Worm (Caenorhabditis elegans) whole organism, L2 larva: ENCODE results near the gene T25F10.3.

Experiments used
- F13H6.1 ChIP-seq: sonication (generic microtip); optimal IDR thresholded peaks from 2 replicates; lab custom pipeline; 2016; ENCODE audit warnings: missing genetic modification characterization, missing compliant biosample characterization
- R02D3.7 ChIP-seq: fragments of 150-350 bp; optimal IDR thresholded peaks from 2 replicates; lab custom pipeline; 2014; ENCODE audit warnings: missing biosample characterization, missing genetic modification characterization
- ZK546.5 ChIP-seq: sonication (generic microtip); optimal IDR thresholded peaks from 2 replicates; lab custom pipeline; 2017; ENCODE audit warnings: missing biosample characterization, missing genetic modification characterization
- alr-1 ChIP-seq: fragments of 150-350 bp; optimal IDR thresholded peaks from 2 replicates; lab custom pipeline; 2014; ENCODE audit warnings: missing biosample characterization, missing genetic modification characterization
- ama-1 ChIP-seq: fragments of 150-350 bp; optimal IDR thresholded peaks from 2 replicates; lab custom pipeline; 2018; ENCODE audit warnings: inconsistent platforms
- blmp-1 ChIP-seq: sonication (generic microtip); optimal IDR thresholded peaks from 2 replicates; lab custom pipeline; 2017; ENCODE audit warnings: missing genetic modification characterization, mild to moderate bottlenecking, missing compliant biosample characterization, antibody characterized with exemption, moderate library complexity; ENCODE audit not compliant: insufficient read depth
- ceh-82 ChIP-seq: fragments of 150-350 bp; optimal IDR thresholded peaks from 2 replicates; lab custom pipeline; 2014; ENCODE audit warnings: missing biosample characterization, missing genetic modification characterization
- crh-2 ChIP-seq: sonication (generic microtip); optimal IDR thresholded peaks from 2 replicates; lab custom pipeline; 2017; ENCODE audit warnings: missing biosample characterization, missing genetic modification characterization
- dmd-4 ChIP-seq: sonication (generic microtip); optimal IDR thresholded peaks from 2 replicates; lab custom pipeline; 2017; ENCODE audit warnings: missing biosample characterization, missing genetic modification characterization
- egl-27 ChIP-seq: sonication (generic microtip); optimal IDR thresholded peaks from 3 replicates; lab custom pipeline; 2017; ENCODE audit warnings: missing biosample characterization, missing genetic modification reagents, missing genetic modification characterization
- elt-1 ChIP-seq: fragments of 150-350 bp; optimal IDR thresholded peaks from 2 replicates; lab custom pipeline; 2014; ENCODE audit warnings: missing biosample characterization, missing genetic modification characterization
- fos-1 ChIP-seq: fragments of 150-350 bp; optimal IDR thresholded peaks from 2 replicates; lab custom pipeline; 2014; ENCODE audit warnings: missing biosample characterization, missing genetic modification characterization
- gmeb-1 ChIP-seq: fragments of 150-350 bp; optimal IDR thresholded peaks from 2 replicates; lab custom pipeline; 2014; ENCODE audit warnings: missing biosample characterization, missing genetic modification characterization
- lin-11 ChIP-seq: fragments of 150-350 bp; sonication (generic microtip); optimal IDR thresholded peaks from 2 replicates; lab custom pipeline; 2014; ENCODE audit warnings: missing biosample characterization, missing genetic modification characterization, inconsistent platforms, mixed read lengths
- lin-13 ChIP-seq: fragments of 150-350 bp; optimal IDR thresholded peaks from 2 replicates; lab custom pipeline; 2014; ENCODE audit warnings: missing biosample characterization, missing genetic modification reagents, missing genetic modification characterization
- lin-39 ChIP-seq: fragments of 150-350 bp; optimal IDR thresholded peaks from 2 replicates; lab custom pipeline; 2014; ENCODE audit warnings: missing biosample characterization, missing genetic modification reagents, missing genetic modification characterization
- lsy-2 ChIP-seq, 2 experiments: fragments of 150-350 bp in 1 of 2; sonication (generic microtip) in 1 of 2; optimal IDR thresholded peaks; 2 replicates each; lab custom pipeline; 2014 to 2017; ENCODE audit warnings: missing biosample characterization in 2 of 2, missing genetic modification characterization in 2 of 2
- mab-5 ChIP-seq: fragments of 150-350 bp; optimal IDR thresholded peaks from 2 replicates; lab custom pipeline; 2014; ENCODE audit warnings: missing biosample characterization, missing genetic modification characterization
- mbf-1 ChIP-seq: sonication (generic microtip); optimal IDR thresholded peaks from 2 replicates; lab custom pipeline; 2017; ENCODE audit warnings: missing biosample characterization, missing genetic modification characterization
- mdl-1 ChIP-seq, 2 experiments: fragments of 150-350 bp in 1 of 2; sonication (generic microtip) in 1 of 2; optimal IDR thresholded peaks; 2 replicates each; lab custom pipeline; 2017; ENCODE audit warnings: missing biosample characterization in 2 of 2, missing genetic modification characterization in 2 of 2
- nhr-10 ChIP-seq: sonication (generic microtip); optimal IDR thresholded peaks from 2 replicates; lab custom pipeline; 2017; ENCODE audit warnings: missing biosample characterization, missing genetic modification characterization
- nhr-129 ChIP-seq: fragments of 150-350 bp; optimal IDR thresholded peaks from 2 replicates; lab custom pipeline; 2014; ENCODE audit warnings: missing biosample characterization, missing genetic modification characterization
- nhr-237 ChIP-seq: fragments of 150-350 bp; optimal IDR thresholded peaks from 2 replicates; lab custom pipeline; 2014; ENCODE audit warnings: missing biosample characterization, missing genetic modification characterization
- nhr-25 ChIP-seq: fragments of 150-350 bp; sonication (generic microtip); optimal IDR thresholded peaks from 3 replicates; lab custom pipeline; 2014; ENCODE audit warnings: missing biosample characterization, missing genetic modification characterization
- nhr-6 ChIP-seq: fragments of 150-350 bp; optimal IDR thresholded peaks from 2 replicates; lab custom pipeline; 2014; ENCODE audit warnings: missing biosample characterization, missing genetic modification characterization
- nhr-77 ChIP-seq: fragments of 150-350 bp; optimal IDR thresholded peaks from 2 replicates; lab custom pipeline; 2014; ENCODE audit warnings: missing biosample characterization, missing genetic modification characterization
- peb-1 ChIP-seq: fragments of 150-350 bp; optimal IDR thresholded peaks from 2 replicates; lab custom pipeline; 2014; ENCODE audit warnings: missing biosample characterization, missing genetic modification characterization
- sma-3 ChIP-seq: sonication (generic microtip); optimal IDR thresholded peaks from 2 replicates; lab custom pipeline; 2016; ENCODE audit warnings: missing genetic modification reagents, missing genetic modification characterization, missing compliant biosample characterization
- sma-9 ChIP-seq, 2 experiments: fragments of 150-350 bp in 1 of 2; sonication (generic microtip) in 1 of 2; optimal IDR thresholded peaks; 2 replicates each; lab custom pipeline; 2014 to 2016; ENCODE audit warnings: missing genetic modification characterization in 2 of 2, mild to moderate bottlenecking in 1 of 2, missing biosample characterization in 1 of 2, missing compliant biosample characterization in 1 of 2, missing genetic modification reagents in 1 of 2, moderate library complexity in 1 of 2
- unc-39 ChIP-seq: fragments of 150-350 bp; optimal IDR thresholded peaks from 2 replicates; lab custom pipeline; 2014; ENCODE audit warnings: missing biosample characterization, missing genetic modification characterization
- unc-55 ChIP-seq: fragments of 150-350 bp; sonication (generic microtip); optimal IDR thresholded peaks from 3 replicates; lab custom pipeline; 2014; ENCODE audit warnings: missing biosample characterization, missing genetic modification reagents, missing genetic modification characterization
- unc-62 ChIP-seq: fragments of 150-350 bp; optimal IDR thresholded peaks from 2 replicates; lab custom pipeline; 2014; ENCODE audit warnings: missing biosample characterization, missing genetic modification reagents, missing genetic modification characterization
- zag-1 ChIP-seq: fragments of 150-350 bp; optimal IDR thresholded peaks from 2 replicates; lab custom pipeline; 2014; ENCODE audit warnings: missing biosample characterization, missing genetic modification characterization
- ztf-4 ChIP-seq: fragments of 150-350 bp; optimal IDR thresholded peaks from 2 replicates; lab custom pipeline; 2014; ENCODE audit warnings: missing biosample characterization, missing genetic modification characterization

T25F10.3 gene

ce11 chrV:6744774-6745173 lies at the start of gene T25F10.3:
T25F10.3 (plus strand) TSS chrV:6745081.
- no peak for TF ChIP-seq nhr-129 (tag; lab: Kevin White, UChicago)
- TF ChIP-seq elt-1 (tag; lab: Kevin White, UChicago), result no peak
- TF ChIP-seq blmp-1 (tag; lab: Kevin White, UChicago), result peak; percentile 88

DNA sequence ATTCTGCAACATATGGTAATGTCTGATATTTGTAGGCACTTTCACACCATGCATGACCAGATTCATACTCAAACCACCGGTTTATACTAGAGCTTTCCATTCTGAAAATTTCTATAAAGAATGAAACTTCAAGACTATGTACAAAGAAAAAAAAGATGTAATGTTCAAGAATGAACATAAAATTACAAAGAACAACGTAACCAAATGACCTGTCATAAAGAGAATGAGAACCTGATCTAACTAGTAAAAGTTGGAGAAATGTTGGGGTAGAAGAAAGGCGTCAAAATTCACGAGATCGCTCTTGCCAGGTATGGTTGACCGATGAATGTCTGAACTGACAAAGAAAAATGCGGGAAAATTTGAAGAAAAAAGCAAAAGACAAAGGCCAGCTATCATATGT lies 47.3 kb upstream of the T25F10.3 start, which contains the start of gene W02F12.2:
Gene W02F12.2, minus strand, starts transcription at position 101 of the 400 bp plus-strand sequence.
- no peak for TF ChIP-seq nhr-77 (tag; lab: Kevin White, UChicago)
- TF ChIP-seq mdl-1 (tag; optimal IDR thresholded peaks at IDR 0.05; lab: Kevin White, UChicago), result no peak
- TF ChIP-seq egl-27 (tag; lab: Kevin White, UChicago), result no peak
- no peak for TF ChIP-seq nhr-6 (tag; lab: Kevin White, UChicago)
- no peak for TF ChIP-seq blmp-1 (tag; lab: Kevin White, UChicago)
- no peak for TF ChIP-seq lin-11 (tag; lab: Kevin White, UChicago)
- TF ChIP-seq ceh-82, result no peak
- no peak for TF ChIP-seq R02D3.7 (tag; lab: Kevin White, UChicago)
- no peak for TF ChIP-seq sma-3 (GFP tag; lab: Kevin White, UChicago)
- TF ChIP-seq mab-5 (tag; lab: Kevin White, UChicago), result no peak
- TF ChIP-seq nhr-237 (tag; lab: Kevin White, UChicago), result no peak
- no peak for TF ChIP-seq unc-39 (tag; lab: Kevin White, UChicago)
- TF ChIP-seq ama-1, result no peak
- no peak for TF ChIP-seq ztf-4 (tag; lab: Kevin White, UChicago)

ce11 chrV:6699021-6699420 lies 45.9 kb upstream of the T25F10.3 start:
- TF ChIP-seq fos-1, result no peak
- TF ChIP-seq elt-1 (tag; lab: Kevin White, UChicago), result no peak
- no peak for TF ChIP-seq mbf-1 (tag; lab: Kevin White, UChicago)
- TF ChIP-seq lin-39 (tag; lab: Kevin White, UChicago), result no peak
- no peak for TF ChIP-seq ZK546.5 (tag; lab: Kevin White, UChicago)
- no peak for TF ChIP-seq gmeb-1 (tag; lab: Kevin White, UChicago)
- no peak for TF ChIP-seq zag-1 (tag; lab: Kevin White, UChicago)
- no peak for TF ChIP-seq nhr-25
- TF ChIP-seq peb-1, result no peak
- TF ChIP-seq nhr-237 (tag; lab: Kevin White, UChicago), result no peak
- no peak for TF ChIP-seq sma-3 (GFP tag; lab: Kevin White, UChicago)
- TF ChIP-seq dmd-4, result no peak
- TF ChIP-seq unc-62 (GFP tag; lab: Kevin White, UChicago), result no peak
- TF ChIP-seq mdl-1 (tag; optimal IDR thresholded peaks at IDR 0.05; lab: Kevin White, UChicago), result no peak
- no peak for TF ChIP-seq crh-2
- no peak for TF ChIP-seq unc-39 (tag; lab: Kevin White, UChicago)
- no peak for TF ChIP-seq F13H6.1 (tag; lab: Kevin White, UChicago)
- TF ChIP-seq sma-9 (GFP tag; optimal IDR thresholded peaks at IDR 0.05; lab: Kevin White, UChicago), result no peak
- no peak for TF ChIP-seq sma-9 (tag; optimal IDR thresholded peaks at IDR 0.05; lab: Kevin White, UChicago)
- no peak for TF ChIP-seq unc-55 (GFP tag; lab: Kevin White, UChicago)
- TF ChIP-seq nhr-10 (tag; lab: Kevin White, UChicago), result no peak

DNA sequence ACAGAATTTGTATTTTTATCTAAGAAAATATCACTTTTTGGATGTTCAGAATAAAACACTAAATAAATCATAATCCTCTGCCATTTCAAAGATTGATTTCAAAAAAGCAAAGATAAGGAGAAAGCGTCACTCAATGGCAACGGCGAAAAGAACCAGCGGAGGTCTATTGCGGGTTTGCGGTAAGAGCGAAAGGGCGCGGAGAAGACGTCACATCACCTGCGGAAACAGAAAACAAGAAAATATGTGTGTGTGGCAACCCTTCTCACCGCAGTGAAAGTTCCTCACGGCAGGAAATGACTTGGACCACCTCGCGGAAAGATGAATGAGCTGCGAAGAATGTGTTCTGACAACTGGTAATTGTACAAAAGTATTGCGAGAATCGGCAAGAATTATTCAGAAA lies 45.0 kb upstream of the T25F10.3 start:
- TF ChIP-seq ceh-82, result no peak
- peak; percentile 50 for TF ChIP-seq blmp-1 (tag; lab: Kevin White, UChicago)

DNA sequence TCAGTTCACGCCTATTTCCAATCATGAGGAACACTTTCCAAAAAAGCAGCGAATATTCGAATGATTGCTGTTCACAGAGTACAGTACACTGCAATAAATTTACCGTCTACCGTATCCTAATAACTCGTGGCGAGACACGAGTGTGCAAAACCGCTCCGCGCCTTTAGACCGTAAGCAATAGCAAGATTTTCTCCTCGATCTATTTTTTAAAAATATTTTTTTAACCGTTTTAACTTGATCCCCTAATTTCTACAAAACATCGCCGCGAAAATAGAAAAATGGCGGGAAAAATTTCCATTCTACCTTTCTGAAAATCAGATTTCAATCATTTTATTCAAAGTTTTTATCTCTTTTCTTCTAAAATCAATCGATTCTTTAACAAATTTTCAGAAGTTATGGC lies 42.2 kb upstream of the T25F10.3 start, which contains the start of gene era-1:
Gene era-1, plus strand, starts transcription at position 366 of the 400 bp plus-strand sequence.
- TF ChIP-seq fos-1, result no peak
- no peak for TF ChIP-seq lin-13
- TF ChIP-seq lsy-2 (tag; optimal IDR thresholded peaks at IDR 0.05; lab: Kevin White, UChicago), result no peak
- no peak for TF ChIP-seq nhr-6 (tag; lab: Kevin White, UChicago)
- TF ChIP-seq nhr-77 (tag; lab: Kevin White, UChicago), result no peak
- TF ChIP-seq sma-9 (GFP tag; optimal IDR thresholded peaks at IDR 0.05; lab: Kevin White, UChicago), result no peak
- no peak for TF ChIP-seq sma-9 (tag; optimal IDR thresholded peaks at IDR 0.05; lab: Kevin White, UChicago)
- TF ChIP-seq alr-1 (tag; lab: Kevin White, UChicago), result no peak
